Worm (Caenorhabditis elegans) whole organism, L4/young adult: ENCODE measurements around the gene C01G10.1.

Experiments
- W03F9.2 ChIP-seq: fragments of 150-350 bp; optimal IDR thresholded peaks from 2 replicates; lab custom pipeline; 2014; ENCODE audit warnings: missing biosample characterization, missing genetic modification characterization
- dao-5 ChIP-seq: sonication (generic microtip); optimal IDR thresholded peaks from 2 replicates; lab custom pipeline; 2016; ENCODE audit warnings: missing genotype, missing genetic modification characterization, moderate library complexity, missing compliant biosample characterization
- him-1 ChIP-seq: sonication (generic microtip); optimal IDR thresholded peaks from 2 replicates; lab custom pipeline; 2016; ENCODE audit warnings: missing genotype, missing genetic modification reagents, missing genetic modification characterization, missing compliant biosample characterization

C01G10.1 gene

DNA sequence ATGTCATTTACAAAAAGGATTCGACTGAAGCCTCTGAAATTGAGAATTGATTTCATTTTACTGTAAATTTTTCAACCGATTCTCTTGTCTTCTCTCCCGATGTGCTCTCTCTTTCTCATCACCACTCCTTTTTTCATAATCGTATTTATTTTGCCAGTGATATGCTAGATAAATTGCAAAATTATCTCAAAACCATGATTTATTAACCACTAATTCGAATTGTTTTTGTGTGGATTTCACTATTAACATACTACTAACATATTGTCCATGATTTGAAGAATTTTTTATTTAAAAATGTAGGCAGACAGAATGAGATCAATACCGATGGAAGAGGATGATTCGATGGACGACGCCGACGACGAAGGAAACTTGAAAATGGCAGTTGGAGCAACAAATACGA, 32.4 kb upstream of the C01G10.1 start, which contains the start of gene C25D7.10:
C25D7.10 (plus strand) TSS at position 301 of the 400 bp plus-strand sequence.
- TF ChIP-seq him-1 (tag; lab: Kevin White, UChicago) (no peak), dao-5 (tag; lab: Kevin White, UChicago) (no peak), W03F9.2 (tag; lab: Kevin White, UChicago) (no peak)

DNA sequence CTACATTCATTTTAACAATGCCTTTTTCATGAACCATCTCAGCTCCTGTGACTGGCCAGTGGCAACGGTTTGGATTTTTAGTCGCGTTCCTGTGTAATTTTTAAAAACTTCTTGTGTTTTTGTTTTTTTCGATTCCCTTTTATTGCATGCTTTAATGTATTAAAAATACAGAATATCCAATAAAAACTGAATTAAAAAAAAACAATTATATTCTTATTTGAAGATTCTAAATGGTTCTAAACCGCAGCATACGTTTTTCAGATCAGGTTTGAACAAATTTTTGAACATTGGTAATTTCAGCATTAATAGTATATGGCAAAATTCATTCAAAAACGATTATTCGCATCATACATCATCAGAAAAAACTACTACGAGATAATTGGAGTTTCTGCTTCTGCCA, 31.2 kb upstream of the C01G10.1 start, which contains the start of gene dnj-3:
dnj-3 (plus strand) TSS at position 301 of the 400 bp plus-strand sequence.
- TF ChIP-seq him-1 (tag; lab: Kevin White, UChicago) (no peak), dao-5 (tag; lab: Kevin White, UChicago) (no peak)

DNA sequence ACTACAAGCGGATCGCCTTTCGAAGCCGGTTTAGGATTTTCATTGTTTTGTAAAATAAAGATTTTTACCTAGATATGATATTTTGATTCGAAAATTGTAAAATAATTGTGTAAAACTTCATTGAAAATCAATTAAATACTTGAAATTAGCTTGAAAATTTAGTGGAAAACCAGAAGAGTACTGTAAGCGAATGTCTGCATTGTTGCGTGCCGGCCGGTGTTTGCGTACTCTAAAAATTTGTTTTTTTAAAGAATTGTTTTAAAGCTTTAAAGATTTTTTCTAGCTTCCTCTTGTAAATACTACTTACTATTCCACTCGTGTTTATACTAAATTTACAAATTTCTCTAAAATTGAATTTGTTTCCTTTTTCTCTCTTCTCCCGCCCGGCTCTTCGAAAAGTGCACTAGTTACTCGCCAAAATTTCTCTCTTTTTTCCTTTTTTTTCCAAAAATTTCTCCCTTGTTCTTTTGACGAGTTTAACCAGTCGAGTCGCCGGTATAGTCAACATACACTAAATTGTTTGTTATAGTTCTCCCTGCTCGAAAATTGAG, 30.0 kb upstream of the C01G10.1 start:
- TF ChIP-seq W03F9.2 (tag; lab: Kevin White, UChicago) (no peak), him-1 (tag; lab: Kevin White, UChicago) (no peak), dao-5 (tag; lab: Kevin White, UChicago) (no peak)

DNA sequence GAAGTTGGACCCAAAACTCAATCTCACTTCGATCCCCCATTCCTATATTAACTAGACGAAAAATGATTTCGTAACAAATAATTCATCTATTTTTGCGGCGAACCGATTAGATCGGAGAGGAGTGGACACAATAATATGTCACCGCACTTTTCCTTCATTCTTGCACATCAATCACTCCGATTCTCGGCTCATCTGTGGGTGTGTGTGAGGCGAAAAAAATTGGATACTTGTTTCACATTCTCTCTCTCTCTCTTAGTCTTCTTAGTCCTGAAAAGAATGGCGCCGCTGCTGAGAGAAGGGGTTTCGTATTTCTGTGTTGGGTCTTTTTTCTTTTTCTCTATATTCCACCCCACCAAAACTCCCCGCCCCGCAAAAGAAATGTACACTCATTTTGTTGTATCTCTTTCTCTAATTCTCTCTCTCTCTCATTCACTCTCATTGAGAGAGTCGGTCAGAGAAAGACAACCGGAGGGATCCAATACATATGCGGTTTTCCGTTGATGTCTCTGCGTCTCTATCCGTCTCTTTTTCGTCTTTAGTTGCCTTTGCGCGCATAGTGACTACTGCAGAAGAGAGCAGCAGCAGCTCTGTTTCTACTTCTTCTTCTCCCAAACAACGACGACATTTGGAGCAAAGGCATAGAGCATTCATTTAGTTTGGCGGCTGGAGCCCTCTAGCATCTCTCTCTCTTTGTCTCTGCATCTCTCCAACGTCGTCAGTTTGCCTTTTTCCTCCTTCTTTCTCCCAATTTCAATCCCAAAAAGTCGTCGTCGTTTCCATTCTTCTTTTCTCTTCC, 28.3 kb upstream of the C01G10.1 start, which contains the start of gene unc-76:
unc-76 (plus strand) TSS at position 746 of the 796 bp plus-strand sequence.
- TF ChIP-seq him-1 (tag; lab: Kevin White, UChicago) = peak; percentile 68
- TF ChIP-seq W03F9.2 (tag; lab: Kevin White, UChicago) = no peak

DNA sequence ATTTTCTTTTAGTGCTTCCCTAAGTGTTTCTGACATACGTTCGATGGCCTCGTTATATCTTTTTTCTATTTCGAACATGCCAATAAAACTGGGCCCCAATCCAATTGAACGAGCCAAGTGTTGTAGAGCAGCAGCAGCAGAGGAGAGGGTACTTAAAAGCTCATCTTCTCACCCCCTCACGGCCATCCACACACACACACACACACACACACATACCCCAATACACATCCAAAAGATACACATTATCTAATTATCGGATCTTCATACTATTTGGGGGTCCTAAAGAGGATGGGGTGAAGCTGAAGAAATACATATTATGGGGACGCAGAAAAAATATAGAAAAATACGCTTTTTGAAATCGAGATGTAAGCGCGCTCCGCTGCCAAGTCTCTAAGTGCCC, 26.8 kb upstream of the C01G10.1 start:
- no peak for TF ChIP-seq him-1 (tag; lab: Kevin White, UChicago)
- TF ChIP-seq W03F9.2 (tag; lab: Kevin White, UChicago) = no peak

DNA sequence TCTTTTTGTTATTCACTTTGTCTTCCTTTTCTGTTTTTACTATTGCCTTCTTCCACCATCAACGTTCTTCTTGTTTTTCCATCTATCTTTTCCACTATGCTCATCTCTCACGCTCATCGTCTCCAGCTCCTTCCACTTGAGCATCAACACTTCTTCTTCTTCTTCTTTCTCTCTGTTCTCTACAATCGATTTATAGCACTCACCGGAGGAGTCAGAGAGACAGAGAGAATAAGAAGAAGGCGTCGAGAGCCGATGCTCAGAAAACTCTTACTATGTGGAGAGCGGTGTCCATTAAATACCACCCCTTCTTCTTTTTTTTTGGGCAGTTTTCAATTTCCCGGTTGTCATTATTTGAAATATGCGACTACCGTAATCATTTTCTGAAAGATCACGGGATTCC, 24.6 kb upstream of the C01G10.1 start:
- no peak for TF ChIP-seq dao-5 (tag; lab: Kevin White, UChicago)
- TF ChIP-seq W03F9.2 (tag; lab: Kevin White, UChicago) = no peak
- peak; percentile 3 for TF ChIP-seq him-1 (tag; lab: Kevin White, UChicago)

DNA sequence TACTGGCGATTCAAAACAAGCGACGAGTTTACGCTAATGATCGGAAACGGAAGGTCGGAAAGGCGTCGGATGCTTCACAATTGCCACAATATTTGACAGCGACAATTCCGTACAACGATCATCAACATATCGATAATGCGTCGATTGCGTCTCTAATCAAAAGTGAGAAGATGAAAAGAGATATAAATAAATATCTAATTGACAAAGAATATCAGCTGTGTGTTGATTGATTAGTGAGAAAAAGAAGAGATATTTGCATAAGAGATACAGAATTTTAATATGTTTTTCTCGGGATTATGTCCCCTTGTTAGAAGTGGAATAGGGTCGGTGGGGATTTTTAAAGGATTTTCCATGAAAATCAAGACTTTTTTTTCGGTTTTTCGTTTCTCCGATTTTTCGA, 21.0 kb upstream of the C01G10.1 start:
- TF ChIP-seq him-1 (tag; lab: Kevin White, UChicago) (no peak), dao-5 (tag; lab: Kevin White, UChicago) (no peak), W03F9.2 (tag; lab: Kevin White, UChicago) (no peak)

DNA sequence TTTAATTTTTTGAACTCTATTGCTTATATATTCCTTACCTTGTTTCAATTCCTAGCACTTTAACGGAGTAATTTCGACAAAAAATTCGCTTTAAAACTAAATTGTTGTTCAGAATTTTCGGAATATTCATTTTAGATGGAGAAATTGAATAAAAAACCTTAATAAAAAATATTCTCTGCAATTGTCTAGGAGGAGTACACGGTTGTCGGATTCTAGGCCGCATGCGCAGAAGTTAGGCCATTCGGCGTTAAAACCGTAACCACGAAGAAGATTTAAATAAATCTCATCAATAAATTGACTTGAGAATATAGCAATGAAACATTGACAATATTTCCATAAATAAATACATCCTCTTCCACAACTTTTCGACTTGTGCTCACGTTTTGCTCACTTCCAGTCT, 17.3 kb upstream of the C01G10.1 start, which contains the start of the genes C01G10.10 and C01G10.9:
C01G10.10 (minus strand) TSS at position 151 of the 400 bp plus-strand sequence.
C01G10.9 (plus strand) TSS at position 240 of the 400 bp plus-strand sequence.
- no peak for TF ChIP-seq dao-5 (tag; lab: Kevin White, UChicago)
- peak; percentile 72 for TF ChIP-seq W03F9.2 (tag; lab: Kevin White, UChicago)
- TF ChIP-seq him-1 (tag; lab: Kevin White, UChicago) = peak; percentile 61

DNA sequence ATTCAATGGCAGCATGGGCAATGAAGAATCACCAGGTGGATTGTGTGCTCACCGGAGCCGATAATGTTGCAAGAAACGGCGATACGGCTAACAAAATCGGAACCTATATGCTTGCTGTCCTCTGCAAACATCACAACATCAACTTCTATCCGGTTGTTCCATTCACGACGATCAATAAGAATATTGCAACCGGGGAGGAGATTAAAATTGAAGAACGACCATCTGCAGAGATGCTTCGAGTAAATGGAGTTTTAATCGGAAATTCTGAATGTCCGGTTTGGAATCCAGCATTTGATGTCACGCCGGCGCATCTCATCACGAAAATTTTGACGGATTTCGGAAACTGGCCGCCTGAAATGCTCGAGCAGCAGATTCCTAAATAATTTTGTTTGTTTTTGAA, 15.9 kb upstream of the C01G10.1 start:
- TF ChIP-seq W03F9.2 (tag; lab: Kevin White, UChicago) (no peak), him-1 (tag; lab: Kevin White, UChicago) (no peak), dao-5 (tag; lab: Kevin White, UChicago) (no peak)

DNA sequence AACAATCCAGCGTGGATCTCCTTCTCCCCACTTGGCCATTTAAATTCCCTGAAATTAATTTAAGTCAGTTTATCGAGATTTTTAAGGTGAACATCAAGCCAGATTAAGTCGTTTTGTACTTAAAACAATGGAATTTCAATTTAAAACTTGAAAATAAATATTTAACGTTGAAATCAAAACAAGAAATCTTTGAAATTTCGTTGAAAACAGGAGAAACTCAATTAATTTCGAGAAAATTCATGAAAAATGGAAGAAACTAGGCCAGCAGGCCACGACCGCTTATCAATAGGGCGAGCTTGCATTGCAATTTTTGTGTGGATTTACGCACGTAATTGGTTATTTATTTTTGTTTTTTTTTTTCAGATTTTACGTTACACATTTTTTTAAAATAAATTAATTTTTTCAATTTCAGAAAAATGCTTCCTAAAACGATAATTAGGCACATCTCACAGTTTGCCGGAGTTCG, 14.2 kb upstream of the C01G10.1 start, which contains the start of the genes ahsa-1 and C01G10.7:
ahsa-1 (minus strand) TSS at position 51 of the 466 bp plus-strand sequence.
C01G10.7 (plus strand) TSS at position 413 of the 466 bp plus-strand sequence.
- TF ChIP-seq W03F9.2 (tag; lab: Kevin White, UChicago) (peak; percentile 96), him-1 (tag; lab: Kevin White, UChicago) (peak; percentile 88), dao-5 (tag; lab: Kevin White, UChicago) (no peak)

DNA sequence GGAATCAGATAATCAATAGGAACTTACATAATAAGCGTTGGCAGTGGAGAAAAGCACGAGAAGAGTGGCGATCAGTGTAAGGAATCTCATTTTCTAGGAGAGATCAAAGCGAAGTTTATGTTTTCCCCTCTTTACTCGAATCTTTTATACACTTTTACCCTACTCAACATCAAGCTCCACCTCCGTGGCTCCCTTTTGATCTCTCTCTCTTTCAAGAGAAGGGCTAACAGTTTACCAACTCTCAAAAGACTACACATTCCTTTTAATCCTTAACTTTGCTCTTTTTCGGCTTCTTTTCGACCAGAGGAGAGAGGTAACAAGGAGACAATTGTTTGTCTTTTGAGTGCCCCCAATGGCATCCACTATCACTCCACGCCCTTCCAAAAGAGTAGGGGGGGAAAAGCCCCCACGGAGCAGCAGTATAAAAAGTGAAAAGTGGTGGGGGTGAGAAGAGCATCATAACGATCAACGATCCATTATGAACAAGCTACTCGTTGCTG, 12.3 kb upstream of the C01G10.1 start, which contains the start of the genes C01G10.15 and C01G10.6:
C01G10.15 (minus strand) TSS at position 101 of the 500 bp plus-strand sequence.
C01G10.6 (plus strand) TSS at position 450 of the 500 bp plus-strand sequence.
- no peak for TF ChIP-seq him-1 (tag; lab: Kevin White, UChicago)
- TF ChIP-seq W03F9.2 (tag; lab: Kevin White, UChicago) = no peak
- no peak for TF ChIP-seq dao-5 (tag; lab: Kevin White, UChicago)

DNA sequence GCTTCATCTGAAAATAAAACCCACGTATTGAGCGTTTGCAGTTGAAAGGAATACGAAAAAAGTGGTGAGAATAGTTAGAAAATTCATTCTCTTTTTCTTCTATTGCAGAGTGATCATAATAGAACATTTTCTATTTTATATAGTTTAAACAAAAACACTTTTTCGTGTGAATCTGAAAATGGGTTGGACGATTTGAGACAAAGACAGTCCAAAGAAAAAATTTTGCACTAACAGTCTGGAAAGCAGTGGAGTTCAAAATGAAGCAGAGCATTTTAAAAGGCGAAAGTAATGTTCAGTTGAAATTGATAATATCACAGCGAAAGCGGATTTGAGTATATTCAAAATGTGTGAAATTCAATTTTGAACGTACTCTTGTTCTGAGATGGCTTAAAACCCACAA, 10.9 kb upstream of the C01G10.1 start, which contains the start of gene C01G10.18:
C01G10.18 (minus strand) TSS at position 101 of the 400 bp plus-strand sequence.
- TF ChIP-seq W03F9.2 (tag; lab: Kevin White, UChicago) = no peak
- TF ChIP-seq dao-5 (tag; lab: Kevin White, UChicago) = no peak
- TF ChIP-seq him-1 (tag; lab: Kevin White, UChicago) = no peak

DNA sequence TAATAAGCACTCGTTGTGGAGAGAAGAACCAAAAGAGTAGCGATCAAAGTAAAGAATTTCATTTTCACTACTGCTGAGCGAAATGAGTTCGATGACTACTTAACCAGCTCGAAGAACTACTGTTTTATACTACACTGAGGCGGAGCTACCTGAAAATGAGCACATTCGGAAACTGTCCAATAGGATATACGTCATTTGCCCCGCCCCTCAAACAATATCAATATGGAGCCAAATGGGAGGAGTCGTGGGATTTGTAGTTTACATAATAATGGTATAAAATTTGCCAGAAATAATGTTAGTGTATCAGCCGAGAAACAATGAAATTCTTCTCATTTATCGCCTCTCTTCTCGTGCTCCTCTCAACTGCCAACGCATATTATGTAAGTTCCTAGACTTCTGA, 10.1 kb upstream of the C01G10.1 start, which contains the start of the genes C01G10.5 and C01G10.4:
C01G10.5 (minus strand) TSS at position 101 of the 400 bp plus-strand sequence.
C01G10.4 (plus strand) TSS at position 303 of the 400 bp plus-strand sequence.
- no peak for TF ChIP-seq W03F9.2 (tag; lab: Kevin White, UChicago)
- no peak for TF ChIP-seq him-1 (tag; lab: Kevin White, UChicago)
- no peak for TF ChIP-seq dao-5 (tag; lab: Kevin White, UChicago)
